Worm (Caenorhabditis elegans): Measurements from ENCODE around the gene C08D8.1.
A peak's percentile ranks its signal among the peaks of the same experiment; 100 is the strongest.
"Not testable (repeated sequence)": the region's sequence is repeated elsewhere in the genome, so short reads cannot be mapped to it uniquely, and the experiment has no call there.

C08D8.1 gene

DNA sequence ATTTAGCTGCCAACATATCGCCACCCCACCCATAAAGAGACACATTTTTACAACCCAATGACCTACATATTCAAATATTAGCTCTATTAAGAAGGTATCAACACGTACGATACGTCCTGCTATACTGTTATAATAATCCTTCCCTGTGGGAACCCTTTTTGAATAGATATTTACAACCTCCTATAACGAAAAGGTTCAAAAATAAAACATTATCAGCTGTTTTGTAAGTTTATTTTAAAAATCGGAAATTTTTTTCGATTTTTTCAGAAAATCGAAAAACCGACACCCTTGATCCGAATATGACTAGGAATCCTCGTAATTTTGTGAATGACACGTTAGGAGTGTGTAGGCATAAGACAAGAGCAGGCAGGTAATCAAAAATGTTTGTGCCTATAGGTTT lies 4.6 kb upstream of the C08D8.1 start, which contains the start of gene C08D8.7:
C08D8.7 (plus strand) TSS at position 301 of the 400 bp plus-strand sequence.
- TF ChIP-seq aly-2 (tag; optimal IDR thresholded peaks at IDR 0.05); ceh-82 (tag; optimal IDR thresholded peaks at IDR 0.05); lin-13 (GFP tag; optimal IDR thresholded peaks at IDR 0.05): not testable (repeated sequence)

DNA sequence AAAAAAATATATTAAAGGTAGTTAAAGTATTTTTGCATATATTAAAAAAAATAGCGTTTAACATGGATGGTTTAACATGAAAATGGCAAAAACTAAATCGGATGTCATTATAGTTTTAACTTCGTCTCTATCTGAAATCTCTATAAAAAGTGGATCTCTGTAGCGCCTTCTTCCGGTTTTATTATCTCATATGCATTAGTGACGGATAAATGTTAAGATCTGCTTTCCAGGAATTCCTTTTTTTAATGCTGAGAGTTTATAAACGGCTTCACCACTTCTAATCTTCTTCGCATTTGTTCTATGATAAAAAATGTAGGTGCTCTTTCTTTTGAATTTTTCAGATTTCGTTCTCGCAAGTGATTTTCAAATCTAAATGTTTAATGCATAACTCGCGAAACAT lies 3.1 kb upstream of the C08D8.1 start:
- no peak for TF ChIP-seq sma-3 (GFP tag; optimal IDR thresholded peaks at IDR 0.05)
- no peak for TF ChIP-seq skn-1 (tag; optimal IDR thresholded peaks at IDR 0.05)

DNA sequence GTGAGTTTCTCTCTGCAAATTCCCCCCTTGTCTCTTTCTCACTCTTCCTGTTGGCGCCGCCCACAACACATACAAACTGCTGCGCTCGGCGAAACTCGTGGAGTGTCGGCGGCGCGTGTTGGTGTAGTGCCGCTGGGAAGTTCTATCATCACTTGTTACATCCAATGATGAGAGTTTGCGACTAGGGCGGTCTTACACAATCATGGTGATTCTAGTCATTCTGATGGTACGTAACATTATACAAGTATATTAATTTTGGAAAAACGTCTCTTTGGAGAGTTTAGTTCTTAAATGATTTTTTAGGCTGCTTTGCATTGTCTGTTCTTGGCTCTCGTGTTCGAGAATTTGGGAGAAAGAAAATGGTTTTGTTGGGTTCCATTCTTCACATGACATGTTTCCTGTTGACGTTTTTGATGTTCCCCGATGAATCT lies 3.4 kb downstream of the C08D8.1 start:
- TF ChIP-seq nhr-237 (tag; optimal IDR thresholded peaks at IDR 0.05): peak; percentile 69
- peak; percentile 51 for TF ChIP-seq nhr-6 (tag; optimal IDR thresholded peaks at IDR 0.05)
- TF ChIP-seq sma-3 (GFP tag; optimal IDR thresholded peaks at IDR 0.05): peak; percentile 94
- peak; percentile 47 for TF ChIP-seq mab-5 (tag; optimal IDR thresholded peaks at IDR 0.05)
- TF ChIP-seq gmeb-1 (tag; optimal IDR thresholded peaks at IDR 0.05): peak; percentile 88
- peak; percentile 77 for TF ChIP-seq unc-55 (GFP tag; optimal IDR thresholded peaks at IDR 0.05)
- TF ChIP-seq ZK546.5 (tag; optimal IDR thresholded peaks at IDR 0.05): peak; percentile 13
- peak; percentile 73 for TF ChIP-seq Y55F3AM.14 (GFP tag; optimal IDR thresholded peaks at IDR 0.05)
- peak; percentile 36 for TF ChIP-seq R02D3.7 (tag; optimal IDR thresholded peaks at IDR 0.05)
- TF ChIP-seq lin-11 (tag; optimal IDR thresholded peaks at IDR 0.05): no peak
- TF ChIP-seq fos-1 (tag; optimal IDR thresholded peaks at IDR 0.05): peak; percentile 84
- TF ChIP-seq nhr-77 (tag; optimal IDR thresholded peaks at IDR 0.05): no peak
- TF ChIP-seq crh-2 (tag; optimal IDR thresholded peaks at IDR 0.05): peak; percentile 89
- TF ChIP-seq zag-1 (tag; optimal IDR thresholded peaks at IDR 0.05): peak; percentile 46
- no peak for TF ChIP-seq alr-1 (tag; optimal IDR thresholded peaks at IDR 0.05)
- TF ChIP-seq nhr-12 (tag; optimal IDR thresholded peaks at IDR 0.05): no peak
- TF ChIP-seq mdl-1 (tag; optimal IDR thresholded peaks at IDR 0.05): peak in 1 of 2 experiments; percentile 27
- TF ChIP-seq lin-39 (tag; optimal IDR thresholded peaks at IDR 0.05): no peak
- TF ChIP-seq peb-1 (tag; optimal IDR thresholded peaks at IDR 0.05): no peak
- TF ChIP-seq snpc-4 (tag; optimal IDR thresholded peaks at IDR 0.05): peak; percentile 99
- TF ChIP-seq elt-1 (tag; optimal IDR thresholded peaks at IDR 0.05): no peak
- TF ChIP-seq sem-4 (tag; optimal IDR thresholded peaks at IDR 0.05): peak; percentile 29
- TF ChIP-seq ztf-1 (GFP tag; conservative IDR thresholded peaks at IDR 0.05): no peak
- TF ChIP-seq ztf-4 (tag; optimal IDR thresholded peaks at IDR 0.05): peak; percentile 62
- TF ChIP-seq F13H6.1 (tag; optimal IDR thresholded peaks at IDR 0.05): peak; percentile 89
- TF ChIP-seq skn-1 (tag; optimal IDR thresholded peaks at IDR 0.05): no peak
- TF ChIP-seq nhr-10 (tag; optimal IDR thresholded peaks at IDR 0.05): peak; percentile 56
- peak; percentile 97 for TF ChIP-seq sma-9 (GFP tag; optimal IDR thresholded peaks at IDR 0.05)
- no peak for TF ChIP-seq sma-9 (tag; optimal IDR thresholded peaks at IDR 0.05)
- TF ChIP-seq egl-27 (tag; optimal IDR thresholded peaks at IDR 0.05): peak; percentile 74
- peak; percentile 21 for TF ChIP-seq blmp-1 (tag; optimal IDR thresholded peaks at IDR 0.05; ENCODE audit: insufficient read depth)
- TF ChIP-seq ceh-16 (tag; optimal IDR thresholded peaks at IDR 0.05): peak; percentile 47
- peak; percentile 98 for TF ChIP-seq ama-1 (optimal IDR thresholded peaks at IDR 0.05)
- peak; percentile 75 for TF ChIP-seq lin-13 (GFP tag; optimal IDR thresholded peaks at IDR 0.05)
- TF ChIP-seq nhr-129 (tag; optimal IDR thresholded peaks at IDR 0.05): peak; percentile 64
- TF ChIP-seq unc-62 (GFP tag; optimal IDR thresholded peaks at IDR 0.05): peak; percentile 30
- TF ChIP-seq ceh-82 (tag; optimal IDR thresholded peaks at IDR 0.05): no peak
- TF ChIP-seq nhr-21 (tag; optimal IDR thresholded peaks at IDR 0.05): peak; percentile 77
- peak; percentile 56 to 82 for TF ChIP-seq lsy-2 (tag; optimal IDR thresholded peaks at IDR 0.05)
- TF ChIP-seq nhr-25 (tag; optimal IDR thresholded peaks at IDR 0.05): peak; percentile 56
- TF ChIP-seq C34F6.9 (tag; optimal IDR thresholded peaks at IDR 0.05): no peak

Measured in whole organism, L2 larva.